Worm (Caenorhabditis elegans) whole organism, young adult: ENCODE data around the gene F46G10.4.

Experiments used
- B0261.1 ChIP-seq: sonication (generic microtip); optimal IDR thresholded peaks from 2 replicates; lab custom pipeline; 2016; ENCODE audit warnings: mild to moderate bottlenecking, missing genetic modification characterization, moderate library complexity, missing compliant biosample characterization
- C17E4.6 ChIP-seq: fragments of 200-800 bp; sonication (Bioruptor generic); IDR thresholded peaks from 2 replicates; pipeline ENCODE4 v1.3.6; 2022; ENCODE audit warnings: missing genetic modification reagents, missing genetic modification characterization, missing compliant biosample characterization
- D2030.7 ChIP-seq: fragments of 200-800 bp; sonication (Bioruptor generic); IDR thresholded peaks from 2 replicates; pipeline ENCODE4 v1.3.6; 2022; ENCODE audit warnings: missing genetic modification reagents, missing genetic modification characterization, missing compliant biosample characterization
- F55B11.4 ChIP-seq: sonication (generic microtip); optimal IDR thresholded peaks from 2 replicates; lab custom pipeline; 2016; ENCODE audit warnings: missing compliant biosample characterization, missing genetic modification characterization, borderline replicate concordance; ENCODE audit not compliant: insufficient read depth
- K11D2.4 ChIP-seq: fragments of 200-800 bp; sonication (Bioruptor generic); IDR thresholded peaks from 2 replicates; pipeline ENCODE4 v1.3.6; 2022; ENCODE audit warnings: missing genetic modification reagents, missing genetic modification characterization, missing compliant biosample characterization
- T07F8.4 ChIP-seq: sonication (generic microtip); optimal IDR thresholded peaks from 2 replicates; lab custom pipeline; 2016; ENCODE audit warnings: mild to moderate bottlenecking, missing genetic modification characterization, moderate library complexity, missing compliant biosample characterization
- Y53G8AR.9 ChIP-seq: fragments of 200-800 bp; sonication (Bioruptor generic); conservative IDR thresholded peaks from 2 replicates; pipeline ENCODE4 v1.3.6; 2022; ENCODE audit warnings: missing genetic modification reagents, missing genetic modification characterization, missing compliant biosample characterization
- ZK185.1 ChIP-seq: sonication (generic microtip); optimal IDR thresholded peaks from 2 replicates; lab custom pipeline; 2016; ENCODE audit warnings: mild to moderate bottlenecking, missing genetic modification characterization, missing compliant biosample characterization; ENCODE audit not compliant: poor library complexity, severe bottlenecking
- akir-1 ChIP-seq: fragments of 200-800 bp; sonication (Bioruptor generic); optimal IDR thresholded peaks from 2 replicates; lab custom pipeline; 2018; ENCODE audit warnings: mild to moderate bottlenecking, missing genetic modification characterization, moderate library complexity, missing compliant biosample characterization
- attf-6 ChIP-seq: fragments of 200-800 bp; sonication (Bioruptor generic); IDR thresholded peaks from 2 replicates; pipeline ENCODE4 v1.3.6; 2022; ENCODE audit warnings: missing genetic modification reagents, missing genetic modification characterization, missing compliant biosample characterization
- ceh-91 ChIP-seq: fragments of 200-800 bp; sonication (Bioruptor generic); IDR thresholded peaks from 2 replicates; pipeline ENCODE4 v1.3.6; 2022; ENCODE audit warnings: missing genetic modification reagents, missing genetic modification characterization, missing compliant biosample characterization
- chd-7 ChIP-seq: sonication (generic microtip); optimal IDR thresholded peaks from 2 replicates; lab custom pipeline; 2016; ENCODE audit warnings: mild to moderate bottlenecking, missing genetic modification characterization, moderate library complexity, missing compliant biosample characterization
- die-1 ChIP-seq: sonication (generic microtip); optimal IDR thresholded peaks from 2 replicates; lab custom pipeline; 2016; ENCODE audit warnings: missing genotype, mild to moderate bottlenecking, missing genetic modification characterization, missing compliant biosample characterization
- egl-18 ChIP-seq: fragments of 200-800 bp; sonication (Bioruptor generic); IDR thresholded peaks from 2 replicates; pipeline ENCODE4 v1.3.6; 2022; ENCODE audit warnings: missing genetic modification reagents, missing genetic modification characterization, missing compliant biosample characterization
- fkh-3 ChIP-seq: sonication (generic microtip); optimal IDR thresholded peaks from 2 replicates; lab custom pipeline; 2016; ENCODE audit warnings: mild to moderate bottlenecking, missing genetic modification characterization, missing compliant biosample characterization
- him-1 ChIP-seq: sonication (generic microtip); optimal IDR thresholded peaks from 2 replicates; lab custom pipeline; 2016; ENCODE audit warnings: missing genotype, missing genetic modification reagents, missing genetic modification characterization, missing compliant biosample characterization
- hlh-26 ChIP-seq: fragments of 200-800 bp; sonication (Bioruptor generic); conservative IDR thresholded peaks from 2 replicates; pipeline ENCODE4 v1.3.6; 2022; ENCODE audit warnings: missing genetic modification reagents, missing genetic modification characterization, missing compliant biosample characterization
- hmg-1.2 ChIP-seq: fragments of 200-800 bp; sonication (Bioruptor generic); IDR thresholded peaks from 2 replicates; pipeline ENCODE4 v1.3.6; 2022; ENCODE audit warnings: missing genetic modification reagents, missing genetic modification characterization, missing compliant biosample characterization
- hmg-20 ChIP-seq: fragments of 200-800 bp; sonication (Bioruptor generic); IDR thresholded peaks from 2 replicates; pipeline ENCODE4 v1.3.6; 2022; ENCODE audit warnings: missing genetic modification reagents, missing genetic modification characterization, missing compliant biosample characterization
- let-607 ChIP-seq, 2 experiments: fragments of 200-800 bp in 1 of 2; sonication (Bioruptor generic) in 1 of 2; sonication (generic microtip) in 1 of 2; optimal IDR thresholded peaks; 2 replicates each; lab custom pipeline; 2016 to 2018; ENCODE audit warnings: mild to moderate bottlenecking in 2 of 2, missing compliant biosample characterization in 2 of 2, missing genetic modification characterization in 2 of 2, moderate library complexity in 2 of 2, missing genotype in 1 of 2
- lin-26 ChIP-seq: fragments of 200-800 bp; sonication (Bioruptor generic); IDR thresholded peaks from 2 replicates; pipeline ENCODE4 v1.3.6; 2022; ENCODE audit warnings: missing genetic modification reagents, missing genetic modification characterization, missing compliant biosample characterization
- lir-1 ChIP-seq: fragments of 200-800 bp; sonication (Bioruptor generic); conservative IDR thresholded peaks from 2 replicates; pipeline ENCODE4 v1.3.6; 2022; ENCODE audit warnings: missing genetic modification reagents, missing genetic modification characterization, missing compliant biosample characterization
- mel-28 ChIP-seq: sonication (generic microtip); optimal IDR thresholded peaks from 2 replicates; lab custom pipeline; 2016; ENCODE audit warnings: borderline replicate concordance, mild to moderate bottlenecking, missing genetic modification characterization, missing compliant biosample characterization
- mes-4 ChIP-seq: sonication (generic microtip); optimal IDR thresholded peaks from 2 replicates; lab custom pipeline; 2016; ENCODE audit warnings: missing genotype, missing genetic modification characterization, missing compliant biosample characterization
- nhr-179 ChIP-seq: sonication (generic microtip); optimal IDR thresholded peaks from 2 replicates; lab custom pipeline; 2016; ENCODE audit warnings: mild to moderate bottlenecking, missing genetic modification characterization, missing compliant biosample characterization
- pbrm-1 ChIP-seq: fragments of 200-800 bp; sonication (Bioruptor generic); IDR thresholded peaks from 2 replicates; pipeline ENCODE4 v1.3.6; 2022; ENCODE audit warnings: missing genetic modification reagents, missing genetic modification characterization, missing compliant biosample characterization
- rec-8 ChIP-seq, 2 experiments: sonication (generic microtip); optimal IDR thresholded peaks; 2 replicates each; lab custom pipeline; 2016; ENCODE audit warnings: mild to moderate bottlenecking in 2 of 2, missing genetic modification characterization in 2 of 2, missing genetic modification reagents in 2 of 2, missing genotype in 2 of 2, missing biosample characterization in 1 of 2, missing compliant biosample characterization in 1 of 2, moderate library complexity in 1 of 2
- rpc-1 ChIP-seq, 2 experiments: fragments of 150-350 bp in 1 of 2; sonication (generic microtip) in 1 of 2; optimal IDR thresholded peaks; 2 replicates each; lab custom pipeline; 2014 to 2018; ENCODE audit warnings: missing biosample characterization in 1 of 2, missing genetic modification characterization in 1 of 2, missing genetic modification reagents in 1 of 2, missing genotype in 1 of 2
- snpc-1.1 ChIP-seq: sonication (generic microtip); optimal IDR thresholded peaks from 2 replicates; lab custom pipeline; 2017; ENCODE audit warnings: missing genetic modification characterization, mild to moderate bottlenecking, missing compliant biosample characterization, antibody characterized with exemption, moderate library complexity, missing genotype, missing genetic modification reagents; ENCODE audit not compliant: insufficient read depth
- snpc-3.4 ChIP-seq: sonication (generic microtip); optimal IDR thresholded peaks from 2 replicates; lab custom pipeline; 2017; ENCODE audit warnings: missing genetic modification characterization, mild to moderate bottlenecking, missing compliant biosample characterization, antibody characterized with exemption, moderate library complexity, missing genotype, missing genetic modification reagents
- snpc-4 ChIP-seq, 5 experiments: fragments of 150-350 bp in 1 of 5; sonication (generic microtip) in 4 of 5; optimal IDR thresholded peaks; 2 replicates each; lab custom pipeline; 2014 to 2018; ENCODE audit warnings: missing genetic modification characterization in 5 of 5, missing biosample characterization in 3 of 5, antibody characterized with exemption in 2 of 5, mild to moderate bottlenecking in 2 of 5, missing compliant biosample characterization in 2 of 5, missing genotype in 2 of 5, moderate library complexity in 2 of 5, missing genetic modification reagents in 1 of 5
- somi-1 ChIP-seq: fragments of 200-800 bp; sonication (Bioruptor generic); optimal IDR thresholded peaks from 2 replicates; lab custom pipeline; 2018; ENCODE audit warnings: mild to moderate bottlenecking, missing genetic modification characterization, missing compliant biosample characterization
- sptf-2 ChIP-seq: fragments of 200-800 bp; sonication (Bioruptor generic); optimal IDR thresholded peaks from 2 replicates; lab custom pipeline; 2018; ENCODE audit warnings: mild to moderate bottlenecking, missing genetic modification characterization, missing compliant biosample characterization
- tbp1 ChIP-seq: fragments of 200-800 bp; sonication (Bioruptor generic); optimal IDR thresholded peaks from 2 replicates; lab custom pipeline; 2018; ENCODE audit warnings: mild to moderate bottlenecking, missing genetic modification characterization, missing compliant biosample characterization
- ztf-26 ChIP-seq: sonication (generic microtip); optimal IDR thresholded peaks from 2 replicates; lab custom pipeline; 2017; ENCODE audit warnings: missing genetic modification characterization, missing compliant biosample characterization

The F46G10.4 gene

ce11 chrX:13293023-13293422 lies 40.8 kb upstream of the F46G10.4 start:
- peak; percentile 81 for TF ChIP-seq lin-26 (GFP tag; lab: Robert Waterston, UW)
- 0 out of 2 replicates have a peak, but pooled peaks have one; percentile 7 for TF ChIP-seq hmg-1.2
- TF ChIP-seq die-1, result peak; percentile 75
- TF ChIP-seq ceh-91 (GFP tag; lab: Robert Waterston, UW), result no peak
- no peak for TF ChIP-seq hmg-20 (GFP tag; lab: Robert Waterston, UW)
- TF ChIP-seq D2030.7 (GFP tag; lab: Robert Waterston, UW), result peak; percentile 41; the same call in 1 of the 2 replicates
- peak; percentile 68 for TF ChIP-seq B0261.1 (tag; lab: Kevin White, UChicago)
- no peak for TF ChIP-seq mel-28 (tag; lab: Kevin White, UChicago)
- no peak for TF ChIP-seq K11D2.4 (GFP tag; lab: Robert Waterston, UW)
- no peak for TF ChIP-seq Y53G8AR.9
- TF ChIP-seq ZK185.1, result no peak
- TF ChIP-seq chd-7 (tag; lab: Kevin White, UChicago), result no peak
- TF ChIP-seq attf-6 (GFP tag; lab: Robert Waterston, UW), result no peak
- peak; percentile 29 for TF ChIP-seq snpc-1.1
- TF ChIP-seq nhr-179 (tag; lab: Kevin White, UChicago), result peak; percentile 8
- TF ChIP-seq akir-1, result no peak
- peak; percentile 35 for TF ChIP-seq snpc-3.4 (tag; lab: Kevin White, UChicago)
- peak; percentile 83 for TF ChIP-seq tbp1
- TF ChIP-seq ztf-26 (tag; lab: Kevin White, UChicago), result no peak
- peak; percentile 40 for TF ChIP-seq him-1 (tag; lab: Kevin White, UChicago)
- no peak for TF ChIP-seq egl-18 (GFP tag; lab: Robert Waterston, UW)
- peak; percentile 51 for TF ChIP-seq mes-4 (tag; lab: Kevin White, UChicago)
- TF ChIP-seq hlh-26 (GFP tag; lab: Robert Waterston, UW), result no peak
- peak; percentile 79 for TF ChIP-seq rpc-1 (optimal IDR thresholded peaks at IDR 0.05; lab: Kevin White, UChicago)
- TF ChIP-seq rpc-1 (tag; optimal IDR thresholded peaks at IDR 0.05; lab: Kevin White, UChicago), result peak; percentile 94
- TF ChIP-seq pbrm-1 (GFP tag; lab: Robert Waterston, UW), result peak; percentile 31; the same call in 1 of the 2 replicates
- TF ChIP-seq somi-1 (GFP tag; lab: Kevin White, UChicago), result no peak
- peak; percentile 4 for TF ChIP-seq T07F8.4 (tag; lab: Kevin White, UChicago)
- TF ChIP-seq lir-1 (GFP tag; lab: Robert Waterston, UW), result no peak
- peak in 1 of 2 experiments; percentile 32 for TF ChIP-seq rec-8 (tag; optimal IDR thresholded peaks at IDR 0.05; lab: Kevin White, UChicago)
- TF ChIP-seq snpc-4 (GFP tag; optimal IDR thresholded peaks at IDR 0.05; lab: Kevin White, UChicago), result peak; percentile 43
- peak in 1 of 4 experiments; percentile 58 for TF ChIP-seq snpc-4 (tag; optimal IDR thresholded peaks at IDR 0.05; lab: Kevin White, UChicago)
- TF ChIP-seq C17E4.6 (GFP tag; lab: Robert Waterston, UW), result no peak

- TF ChIP-seq let-607 (tag; optimal IDR thresholded peaks at IDR 0.05; lab: Kevin White, UChicago), result no peak
- TF ChIP-seq K11D2.4 (GFP tag; lab: Robert Waterston, UW), result no peak
- no peak for TF ChIP-seq sptf-2 (GFP tag; lab: Kevin White, UChicago)
- no peak for TF ChIP-seq fkh-3 (tag; lab: Kevin White, UChicago)
- TF ChIP-seq F55B11.4, result no peak
Observed at ce11 chrX:13294669-13295068, 39.2 kb upstream of the F46G10.4 start, which contains the start of gene srd-36. srd-36 (minus strand) TSS chrX:13294769.
